Fruit fly (Drosophila melanogaster) whole organism, prepupa: Measurements from ENCODE around the gene Reg-2.

Source experiments
- Blimp-1 ChIP-seq: fragments of 200-800 bp; sonication (Bioruptor generic); optimal IDR thresholded peaks from 3 replicates; lab custom pipeline; 2017; ENCODE audit warnings: missing biosample characterization, missing genetic modification characterization, mild to moderate bottlenecking, moderate library complexity, missing genetic modification reagents
- CG31627 ChIP-seq: fragments of 200-800 bp; sonication (Bioruptor generic); optimal IDR thresholded peaks from 3 replicates; lab custom pipeline; 2016; ENCODE audit warnings: missing biosample characterization, missing genetic modification characterization
- Gug ChIP-seq: fragments of 200-800 bp; sonication (Bioruptor generic); IDR thresholded peaks from 2 replicates; pipeline ENCODE4 v1.3.6; 2022; ENCODE audit warnings: missing biosample characterization, missing genetic modification characterization
- svp ChIP-seq: fragments of 200-800 bp; sonication (Bioruptor generic); peaks from one replicate; lab custom pipeline; 2016; ENCODE audit warnings: missing biosample characterization, missing genetic modification characterization

dm6 chr3L:654019-654418 is 47.6 kb upstream of the Reg-2 start, which contains the start of the genes MED30 and Rev1:
- TF ChIP-seq Blimp-1: peak; percentile 64
- peak; percentile 98 for TF ChIP-seq CG31627 (GFP tag; lab: Kevin White, UChicago)
- peak; percentile 97 for TF ChIP-seq svp (GFP tag; lab: Kevin White, UChicago)
- peak; percentile 80 for TF ChIP-seq Gug (GFP tag; lab: Robert Waterston, UW)
